Worm (Caenorhabditis elegans) whole organism, young adult: ENCODE measurements around the gene xbp-1.
A peak's percentile ranks its signal among the peaks of the same experiment; 100 is the strongest.

Experiments
- B0035.1 ChIP-seq: sonication (generic microtip); optimal IDR thresholded peaks from 2 replicates; lab custom pipeline; 2016; ENCODE audit warnings: missing genetic modification characterization, mild to moderate bottlenecking, missing compliant biosample characterization, missing genotype, missing genetic modification reagents
- F10E7.11 ChIP-seq: sonication (generic microtip); optimal IDR thresholded peaks from 2 replicates; lab custom pipeline; 2017; ENCODE audit warnings: mild to moderate bottlenecking, missing genetic modification characterization, moderate library complexity, missing compliant biosample characterization
- F23B12.7 ChIP-seq: sonication (generic microtip); optimal IDR thresholded peaks from 2 replicates; lab custom pipeline; 2017; ENCODE audit warnings: missing genetic modification characterization, mild to moderate bottlenecking, missing compliant biosample characterization, antibody characterized with exemption, moderate library complexity; ENCODE audit not compliant: insufficient read depth
- Y53G8AR.9 ChIP-seq: fragments of 200-800 bp; sonication (Bioruptor generic); conservative IDR thresholded peaks from 2 replicates; pipeline ENCODE4 v1.3.6; 2022; ENCODE audit warnings: missing genetic modification reagents, missing genetic modification characterization, missing compliant biosample characterization
- Y79H2A.3 ChIP-seq: fragments of 200-800 bp; sonication (Bioruptor generic); conservative IDR thresholded peaks from 2 replicates; pipeline ENCODE4 v1.3.6; 2022; ENCODE audit warnings: missing genetic modification reagents, missing genetic modification characterization, missing compliant biosample characterization
- ama-1 ChIP-seq, 3 experiments: fragments of 150-350 bp in 1 of 3; sonication (generic microtip) in 2 of 3; optimal IDR thresholded peaks; 2 replicates each; lab custom pipeline; 2014 to 2018; ENCODE audit warnings: missing biosample characterization in 2 of 3, missing genetic modification characterization in 2 of 3, missing genetic modification reagents in 2 of 3
- aptf-3 ChIP-seq: fragments of 200-800 bp; sonication (Bioruptor generic); IDR thresholded peaks from 2 replicates; pipeline ENCODE4 v1.3.6; 2022; ENCODE audit warnings: missing genetic modification characterization, missing compliant biosample characterization
- attf-3 ChIP-seq: fragments of 200-800 bp; sonication (Bioruptor generic); conservative IDR thresholded peaks from 2 replicates; pipeline ENCODE4 v1.3.6; 2022; ENCODE audit warnings: missing genetic modification reagents, missing genetic modification characterization, missing compliant biosample characterization
- attf-5 ChIP-seq: fragments of 200-800 bp; sonication (Bioruptor generic); optimal IDR thresholded peaks from 2 replicates; lab custom pipeline; 2018; ENCODE audit warnings: mild to moderate bottlenecking, missing genetic modification characterization, missing compliant biosample characterization
- attf-6 ChIP-seq: fragments of 200-800 bp; sonication (Bioruptor generic); IDR thresholded peaks from 2 replicates; pipeline ENCODE4 v1.3.6; 2022; ENCODE audit warnings: missing genetic modification reagents, missing genetic modification characterization, missing compliant biosample characterization
- cebp-1 ChIP-seq, 2 experiments: fragments of 200-800 bp in 1 of 2; sonication (Bioruptor generic) in 1 of 2; sonication (generic microtip) in 1 of 2; IDR thresholded peaks in 1 of 2; optimal IDR thresholded peaks in 1 of 2; 2 replicates each; pipeline versions ENCODE4 v1.3.6 to Lab custom; 2017 to 2022; ENCODE audit warnings: missing compliant biosample characterization in 2 of 2, missing genetic modification characterization in 2 of 2, mild to moderate bottlenecking in 1 of 2, missing genetic modification reagents in 1 of 2, moderate library complexity in 1 of 2
- cebp-2 ChIP-seq: fragments of 200-800 bp; sonication (Bioruptor generic); IDR thresholded peaks from 2 replicates; pipeline ENCODE4 v1.3.6; 2022; ENCODE audit warnings: missing genetic modification characterization, missing compliant biosample characterization
- ceh-40 ChIP-seq: fragments of 200-800 bp; sonication (Bioruptor generic); IDR thresholded peaks from 2 replicates; pipeline ENCODE4 v1.3.6; 2022; ENCODE audit warnings: missing genetic modification characterization, missing compliant biosample characterization
- ceh-79 ChIP-seq: sonication (generic microtip); optimal IDR thresholded peaks from 2 replicates; lab custom pipeline; 2017; ENCODE audit warnings: mild to moderate bottlenecking, missing genetic modification characterization, missing compliant biosample characterization
- dox-1 ChIP-seq: fragments of 200-800 bp; sonication (Bioruptor generic); IDR thresholded peaks from 2 replicates; pipeline ENCODE4 v1.3.6; 2022; ENCODE audit warnings: missing genetic modification reagents, missing genetic modification characterization, missing compliant biosample characterization
- ets-4 ChIP-seq: fragments of 200-800 bp; sonication (Bioruptor generic); optimal IDR thresholded peaks from 2 replicates; lab custom pipeline; 2018; ENCODE audit warnings: mild to moderate bottlenecking, missing genetic modification characterization, missing compliant biosample characterization
- fkh-3 ChIP-seq: sonication (generic microtip); optimal IDR thresholded peaks from 2 replicates; lab custom pipeline; 2016; ENCODE audit warnings: mild to moderate bottlenecking, missing genetic modification characterization, missing compliant biosample characterization
- gei-17 ChIP-seq: fragments of 200-800 bp; sonication (Bioruptor generic); optimal IDR thresholded peaks from 2 replicates; lab custom pipeline; 2018; ENCODE audit warnings: mild to moderate bottlenecking, missing genetic modification characterization, missing compliant biosample characterization
- hmg-1.2 ChIP-seq: fragments of 200-800 bp; sonication (Bioruptor generic); IDR thresholded peaks from 2 replicates; pipeline ENCODE4 v1.3.6; 2022; ENCODE audit warnings: missing genetic modification reagents, missing genetic modification characterization, missing compliant biosample characterization
- lag-1 ChIP-seq: fragments of 200-800 bp; sonication (Bioruptor generic); IDR thresholded peaks from 2 replicates; pipeline ENCODE4 v1.3.6; 2022; ENCODE audit warnings: missing genetic modification reagents, missing genetic modification characterization, missing compliant biosample characterization
- let-526 ChIP-seq: fragments of 200-800 bp; sonication (Bioruptor generic); IDR thresholded peaks from 2 replicates; pipeline ENCODE4 v1.3.6; 2022; ENCODE audit warnings: missing genetic modification reagents, missing genetic modification characterization, missing compliant biosample characterization
- lin-54 ChIP-seq: fragments of 200-800 bp; sonication (Bioruptor generic); optimal IDR thresholded peaks from 2 replicates; lab custom pipeline; 2018; ENCODE audit warnings: mild to moderate bottlenecking, missing genetic modification characterization, missing compliant biosample characterization
- lsl-1 ChIP-seq: fragments of 200-800 bp; sonication (Bioruptor generic); optimal IDR thresholded peaks from 2 replicates; lab custom pipeline; 2018; ENCODE audit warnings: mild to moderate bottlenecking, missing genetic modification characterization, moderate library complexity, missing compliant biosample characterization
- madf-8 ChIP-seq: fragments of 200-800 bp; sonication (Bioruptor generic); conservative IDR thresholded peaks from 2 replicates; pipeline ENCODE4 v1.3.6; 2022; ENCODE audit warnings: missing genetic modification reagents, missing genetic modification characterization, missing compliant biosample characterization
- mcd-1 ChIP-seq: fragments of 200-800 bp; sonication (Bioruptor generic); IDR thresholded peaks from 2 replicates; pipeline ENCODE4 v1.3.6; 2022; ENCODE audit warnings: missing genetic modification reagents, missing genetic modification characterization, missing compliant biosample characterization
- mes-4 ChIP-seq: sonication (generic microtip); optimal IDR thresholded peaks from 2 replicates; lab custom pipeline; 2016; ENCODE audit warnings: missing genotype, missing genetic modification characterization, missing compliant biosample characterization
- nhr-80 ChIP-seq: sonication (generic microtip); optimal IDR thresholded peaks from 2 replicates; lab custom pipeline; 2016; ENCODE audit warnings: missing genetic modification characterization, missing compliant biosample characterization
- snpc-1.1 ChIP-seq: sonication (generic microtip); optimal IDR thresholded peaks from 2 replicates; lab custom pipeline; 2017; ENCODE audit warnings: missing genetic modification characterization, mild to moderate bottlenecking, missing compliant biosample characterization, antibody characterized with exemption, moderate library complexity, missing genotype, missing genetic modification reagents; ENCODE audit not compliant: insufficient read depth
- snpc-1.3 ChIP-seq: sonication (generic microtip); optimal IDR thresholded peaks from 2 replicates; lab custom pipeline; 2017; ENCODE audit warnings: missing genetic modification characterization, mild to moderate bottlenecking, missing compliant biosample characterization, antibody characterized with exemption, moderate library complexity, missing genotype, missing genetic modification reagents; ENCODE audit not compliant: insufficient read depth
- snpc-4 ChIP-seq, 5 experiments: fragments of 150-350 bp in 1 of 5; sonication (generic microtip) in 4 of 5; optimal IDR thresholded peaks; 2 replicates each; lab custom pipeline; 2014 to 2018; ENCODE audit warnings: missing genetic modification characterization in 5 of 5, missing biosample characterization in 3 of 5, antibody characterized with exemption in 2 of 5, mild to moderate bottlenecking in 2 of 5, missing compliant biosample characterization in 2 of 5, missing genotype in 2 of 5, moderate library complexity in 2 of 5, missing genetic modification reagents in 1 of 5
- tlf-1 ChIP-seq: fragments of 200-800 bp; sonication (Bioruptor generic); optimal IDR thresholded peaks from 2 replicates; lab custom pipeline; 2018; ENCODE audit warnings: mild to moderate bottlenecking, missing genetic modification characterization, missing compliant biosample characterization
- xnd-1 ChIP-seq: sonication (generic microtip); optimal IDR thresholded peaks from 2 replicates; lab custom pipeline; 2016; ENCODE audit warnings: missing genotype, missing genetic modification reagents, missing genetic modification characterization, missing compliant biosample characterization
- zfh-2 ChIP-seq: fragments of 200-800 bp; sonication (Bioruptor generic); conservative IDR thresholded peaks from 2 replicates; pipeline ENCODE4 v1.3.6; 2022; ENCODE audit warnings: missing genetic modification reagents, missing genetic modification characterization, missing compliant biosample characterization
- zim-3 ChIP-seq: sonication (generic microtip); optimal IDR thresholded peaks from 2 replicates; lab custom pipeline; 2017; ENCODE audit warnings: mild to moderate bottlenecking, missing genetic modification characterization, moderate library complexity, missing compliant biosample characterization
- ztf-18 ChIP-seq: sonication (generic microtip); optimal IDR thresholded peaks from 2 replicates; lab custom pipeline; 2016; ENCODE audit warnings: missing genotype, mild to moderate bottlenecking, missing genetic modification characterization, missing compliant biosample characterization
- ztf-6 ChIP-seq: fragments of 200-800 bp; sonication (Bioruptor generic); IDR thresholded peaks from 2 replicates; pipeline ENCODE4 v1.3.6; 2022; ENCODE audit warnings: missing genetic modification reagents, missing genetic modification characterization, missing compliant biosample characterization

Gene xbp-1

ce11 chrIII:4190241-4190640 is 3.4 kb upstream of the xbp-1 start, which contains the start of gene spp-28:
Gene spp-28, minus strand, starts transcription at chrIII:4190341.
- TF ChIP-seq fkh-3 (tag; lab: Kevin White, UChicago) (no peak), dox-1 (no peak), F10E7.11 (tag; lab: Kevin White, UChicago) (no peak), attf-6 (GFP tag; lab: Robert Waterston, UW) (no peak), ztf-18 (tag; lab: Kevin White, UChicago) (no peak), zim-3 (tag; lab: Kevin White, UChicago) (no peak), ztf-6 (GFP tag; lab: Robert Waterston, UW) (no peak)

DNA sequence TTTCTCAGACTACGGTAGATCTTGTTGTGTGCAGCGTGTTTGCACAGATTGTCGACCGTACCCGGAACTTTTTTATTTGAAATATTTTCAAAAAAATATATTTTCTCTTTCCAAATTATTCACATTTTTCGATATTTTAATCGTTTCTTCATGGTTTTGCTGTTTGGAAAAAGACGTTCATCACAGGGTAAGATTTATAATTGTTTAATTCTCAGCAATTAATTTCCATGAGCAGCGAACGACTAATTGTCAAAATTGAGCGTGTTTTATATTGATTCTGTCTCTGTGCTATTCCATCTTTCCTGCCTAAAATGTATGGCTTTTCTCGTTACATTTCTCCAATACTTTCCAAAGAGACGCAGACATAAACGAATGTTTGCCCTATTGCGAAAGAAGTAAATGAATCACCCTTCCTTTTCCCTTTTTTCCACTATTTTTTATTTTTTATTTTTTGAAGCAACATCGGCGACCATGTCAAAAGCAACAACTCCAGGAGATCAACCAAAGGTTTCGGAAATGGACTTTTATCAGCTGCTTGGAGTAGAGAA is 2.4 kb upstream of the xbp-1 start, which contains the start of gene dnj-16:
TSS of gene dnj-16 (plus strand) at position 51 of the 548 bp plus-strand sequence.
- peak; percentile 96 for TF ChIP-seq cebp-1 (GFP tag; IDR thresholded peaks at IDR 0.05; lab: Robert Waterston, UW)
- peak; percentile 98 for TF ChIP-seq cebp-1 (tag; optimal IDR thresholded peaks at IDR 0.05; lab: Kevin White, UChicago)
- TF ChIP-seq snpc-1.3 (tag; lab: Kevin White, UChicago) = peak; percentile 24
- no peak for TF ChIP-seq madf-8
- no peak for TF ChIP-seq Y53G8AR.9 (GFP tag; lab: Robert Waterston, UW)
- peak; percentile 31 for TF ChIP-seq nhr-80 (tag; lab: Kevin White, UChicago)
- TF ChIP-seq lsl-1 = peak; percentile 85
- peak; percentile 23; the same call in 1 of the 2 replicates for TF ChIP-seq hmg-1.2 (GFP tag; lab: Robert Waterston, UW)
- TF ChIP-seq mes-4 (tag; lab: Kevin White, UChicago) = no peak
- peak; percentile 61 for TF ChIP-seq attf-5 (GFP tag; lab: Kevin White, UChicago)

ce11 chrIII:4194349-4195110 is 921 bp downstream of the xbp-1 start:
- TF ChIP-seq ceh-79 (tag; lab: Kevin White, UChicago) = no peak
- TF ChIP-seq tlf-1 (GFP tag; lab: Kevin White, UChicago) = peak; percentile 13
- no peak for TF ChIP-seq nhr-80 (tag; lab: Kevin White, UChicago)
- TF ChIP-seq snpc-1.1 (tag; lab: Kevin White, UChicago) = no peak
- no peak for TF ChIP-seq ama-1 (optimal IDR thresholded peaks at IDR 0.05; lab: Kevin White, UChicago)
- peak in 1 of 2 experiments; percentile 66 for TF ChIP-seq ama-1 (GFP tag; optimal IDR thresholded peaks at IDR 0.05; lab: Kevin White, UChicago)
- no peak for TF ChIP-seq ets-4 (GFP tag; lab: Kevin White, UChicago)
- 0 out of 2 replicates have a peak, but pooled peaks have one; percentile 57 for TF ChIP-seq cebp-2 (GFP tag; lab: Robert Waterston, UW)
- 0 out of 2 replicates have a peak, but pooled peaks have one; percentile 11 for TF ChIP-seq hmg-1.2 (GFP tag; lab: Robert Waterston, UW)

ce11 chrIII:4195306-4196008 is 1.8 kb downstream of the xbp-1 start:
- TF ChIP-seq ceh-40 (peak; percentile 64; the same call in 1 of the 2 replicates), lin-54 (GFP tag; lab: Kevin White, UChicago) (peak; percentile 54), zfh-2 (no peak), let-526 (GFP tag; lab: Robert Waterston, UW) (0 out of 2 replicates have a peak, but pooled peaks have one; percentile 49), ets-4 (GFP tag; lab: Kevin White, UChicago) (peak; percentile 11), ztf-18 (tag; lab: Kevin White, UChicago) (no peak), attf-3 (no peak), fkh-3 (tag; lab: Kevin White, UChicago) (peak; percentile 80), mcd-1 (GFP tag; lab: Robert Waterston, UW) (0 out of 2 replicates have a peak, but pooled peaks have one; percentile 19), xnd-1 (tag; lab: Kevin White, UChicago) (no peak), Y79H2A.3 (no peak), F23B12.7 (no peak), snpc-4 (GFP tag; optimal IDR thresholded peaks at IDR 0.05; lab: Kevin White, UChicago) (no peak), snpc-4 (tag; optimal IDR thresholded peaks at IDR 0.05; lab: Kevin White, UChicago) (peak in 2 of 4 experiments; percentile 42 to 47), B0035.1 (tag; lab: Kevin White, UChicago) (no peak), gei-17 (GFP tag; lab: Kevin White, UChicago) (peak; percentile 73), aptf-3 (no peak), cebp-2 (GFP tag; lab: Robert Waterston, UW) (no peak), lag-1 (GFP tag; lab: Robert Waterston, UW) (no peak), snpc-1.3 (tag; lab: Kevin White, UChicago) (peak; percentile 41)
